Worm (Caenorhabditis elegans): ENCODE measurements around the gene Y38C1BA.4.

- no peak for TF ChIP-seq sem-4 (tag; optimal IDR thresholded peaks at IDR 0.05)
- TF ChIP-seq ama-1 (optimal IDR thresholded peaks at IDR 0.05) = no peak
Measured at ce11 chrIV:1862655-1863054, 41.0 kb downstream of the Y38C1BA.4 start.

Measured in whole organism, L2 larva.